Worm (Caenorhabditis elegans): ENCODE results near the gene F46F5.10.

DNA sequence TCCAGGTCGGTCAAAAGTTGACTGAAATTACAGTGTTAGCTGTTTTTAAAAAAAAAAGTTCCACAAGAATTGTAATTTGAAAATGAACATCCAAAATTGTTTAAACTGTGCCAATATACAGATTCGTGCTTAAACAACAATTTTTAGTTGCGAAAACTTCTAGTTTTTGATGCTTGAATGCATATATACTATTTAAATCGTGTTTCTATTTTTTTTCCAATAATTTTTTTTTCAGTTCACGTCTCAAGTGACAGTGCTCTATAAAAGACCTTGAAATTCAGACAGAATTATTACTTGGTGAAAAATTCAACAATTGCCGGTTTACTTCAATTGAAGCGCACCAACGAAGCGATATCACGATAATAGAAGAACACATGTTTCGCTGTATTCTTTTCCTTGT, 36.7 kb upstream of the F46F5.10 start, which contains the start of gene F46F5.16:
- TF ChIP-seq ztf-23 (GFP tag; IDR thresholded peaks at IDR 0.05): no peak
- no peak for TF ChIP-seq med-1 (GFP tag; optimal IDR thresholded peaks at IDR 0.05; ENCODE audit: insufficient read depth)
